Fruit fly (Drosophila melanogaster): Measurements from ENCODE around the gene Pop1.
A peak's percentile ranks its signal among the peaks of the same experiment; 100 is the strongest.

DNA sequence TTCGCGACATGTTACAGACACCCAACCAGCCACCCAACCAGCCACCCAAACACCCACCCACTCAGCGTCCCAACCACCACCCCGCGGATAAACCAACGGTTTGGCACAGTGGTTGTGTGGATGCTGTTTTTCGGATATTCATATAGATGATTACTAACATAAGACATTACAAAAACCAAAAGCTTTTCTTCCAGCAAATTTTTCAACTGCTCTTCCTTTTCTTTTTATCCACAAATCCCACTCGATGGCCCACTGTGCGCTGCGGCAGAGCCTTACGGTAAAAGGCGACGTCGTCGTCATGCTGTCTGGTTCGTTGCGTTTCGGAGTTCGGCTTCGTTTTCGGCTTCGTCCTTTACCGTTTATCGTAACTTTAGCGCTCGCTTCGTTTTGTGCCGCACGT is 16.1 kb downstream of the Pop1 start:
- TF ChIP-seq kay (GFP tag; ENCODE audit: borderline replicate concordance) (no peak), CG7045 (GFP tag; optimal IDR thresholded peaks at IDR 0.05) (peak; percentile 30), tj (GFP tag; optimal IDR thresholded peaks at IDR 0.05) (no peak)
